Fruit fly (Drosophila melanogaster) whole organism, embryonic: ENCODE measurements around the gene rdhB.

ENCODE experiments used
- Antp ChIP-seq: fragments of 200-800 bp; sonication (Bioruptor generic); optimal IDR thresholded peaks from 3 replicates; lab custom pipeline; 2016; ENCODE audit warnings: missing biosample characterization, missing genetic modification characterization
- BEAF-32 ChIP-seq: fragments of 200-800 bp; sonication (Bioruptor generic); optimal IDR thresholded peaks from 3 replicates; lab custom pipeline; 2017; ENCODE audit warnings: missing biosample characterization, missing genetic modification characterization, mild to moderate bottlenecking, moderate library complexity, missing genetic modification reagents
- CG10147 ChIP-seq: fragments of 200-800 bp; sonication (Bioruptor generic); optimal IDR thresholded peaks from 2 replicates; lab custom pipeline; 2019; ENCODE audit warnings: missing biosample characterization, mild to moderate bottlenecking, missing genetic modification characterization, moderate library complexity
- CG10209 ChIP-seq: fragments of 200-800 bp; sonication (Bioruptor generic); optimal IDR thresholded peaks from 3 replicates; lab custom pipeline; 2017; ENCODE audit warnings: missing biosample characterization, mild to moderate bottlenecking, missing genetic modification characterization, missing genetic modification reagents
- CG10267 ChIP-seq: fragments of 200-800 bp; sonication (Bioruptor generic); optimal IDR thresholded peaks from 2 replicates; lab custom pipeline; 2018; ENCODE audit warnings: missing biosample characterization, mild to moderate bottlenecking, missing genetic modification characterization, moderate library complexity
- CG11560 ChIP-seq: fragments of 200-800 bp; sonication (Bioruptor generic); IDR thresholded peaks from 3 replicates; pipeline ENCODE4 v1.3.6; 2022; ENCODE audit warnings: missing biosample characterization, missing genetic modification characterization
- CG12391 ChIP-seq: fragments of 200-800 bp; sonication (Bioruptor generic); optimal IDR thresholded peaks from 3 replicates; lab custom pipeline; 2018; ENCODE audit warnings: missing biosample characterization, mild to moderate bottlenecking, missing genetic modification characterization, moderate library complexity
- CG13287 ChIP-seq: fragments of 200-800 bp; sonication (Bioruptor generic); IDR thresholded peaks from 2 replicates; pipeline ENCODE4 v1.3.6; 2022; ENCODE audit warnings: missing biosample characterization, missing genetic modification characterization; ENCODE audit not compliant: partially characterized antibody
- CG14014 ChIP-seq: fragments of 200-800 bp; sonication (Bioruptor generic); IDR thresholded peaks from 2 replicates; pipeline ENCODE4 v1.3.6; 2022; ENCODE audit warnings: missing biosample characterization, missing genetic modification characterization
- CG15269 ChIP-seq: fragments of 200-800 bp; sonication (Bioruptor generic); optimal IDR thresholded peaks from 2 replicates; lab custom pipeline; 2018; ENCODE audit warnings: missing biosample characterization, mild to moderate bottlenecking, missing genetic modification characterization, moderate library complexity
- CG16815 ChIP-seq: fragments of 200-800 bp; sonication (Bioruptor generic); optimal IDR thresholded peaks from 3 replicates; lab custom pipeline; 2017; ENCODE audit warnings: missing biosample characterization, mild to moderate bottlenecking, missing genetic modification characterization
- CG17802 ChIP-seq: fragments of 200-800 bp; sonication (Bioruptor generic); optimal IDR thresholded peaks from 2 replicates; lab custom pipeline; 2018; ENCODE audit warnings: missing biosample characterization, mild to moderate bottlenecking, missing genetic modification characterization, moderate library complexity
- CG2678 ChIP-seq: fragments of 200-800 bp; sonication (Bioruptor generic); optimal IDR thresholded peaks from 3 replicates; lab custom pipeline; 2019; ENCODE audit warnings: missing biosample characterization, mild to moderate bottlenecking, missing genetic modification characterization, moderate library complexity
- CG31441 ChIP-seq: fragments of 200-800 bp; sonication (Bioruptor generic); IDR thresholded peaks from 2 replicates; pipeline ENCODE4 v1.3.6; 2022; ENCODE audit warnings: missing biosample characterization, missing genetic modification characterization
- CG32532 ChIP-seq: fragments of 200-800 bp; sonication (Bioruptor generic); IDR thresholded peaks from 2 replicates; pipeline ENCODE4 v1.3.6; 2022; ENCODE audit warnings: missing biosample characterization, missing genetic modification characterization
- CG33557 ChIP-seq: fragments of 200-800 bp; sonication (Bioruptor generic); optimal IDR thresholded peaks from 2 replicates; lab custom pipeline; 2019; ENCODE audit warnings: missing biosample characterization, mild to moderate bottlenecking, missing genetic modification characterization, moderate library complexity
- CG3407 ChIP-seq: fragments of 200-800 bp; sonication (Bioruptor generic); optimal IDR thresholded peaks from 2 replicates; lab custom pipeline; 2018; ENCODE audit warnings: missing biosample characterization, mild to moderate bottlenecking, missing genetic modification characterization
- CG3726 ChIP-seq: fragments of 200-800 bp; sonication (Bioruptor generic); IDR thresholded peaks from 3 replicates; pipeline ENCODE4, ENCODE4 v1.3.6; 2022; ENCODE audit warnings: missing biosample characterization, missing genetic modification characterization
- CG4617 ChIP-seq: fragments of 200-800 bp; sonication (Bioruptor generic); optimal IDR thresholded peaks from 3 replicates; lab custom pipeline; 2016; ENCODE audit warnings: missing biosample characterization, missing genetic modification characterization, borderline replicate concordance
- CG4854 ChIP-seq: fragments of 200-800 bp; sonication (Bioruptor generic); optimal IDR thresholded peaks from 2 replicates; lab custom pipeline; 2016; ENCODE audit warnings: missing biosample characterization, missing genetic modification characterization, inconsistent platforms
- CG7372 ChIP-seq: fragments of 200-800 bp; sonication (Bioruptor generic); IDR thresholded peaks from 2 replicates; pipeline ENCODE4 v1.3.6; 2022; ENCODE audit warnings: missing biosample characterization, missing genetic modification characterization
- CG8478 ChIP-seq: fragments of >200 bp; optimal IDR thresholded peaks from 2 replicates; lab custom pipeline; 2018
- Dll ChIP-seq: fragments of 200-800 bp; sonication (Bioruptor generic); IDR thresholded peaks from 4 replicates; pipeline ENCODE4 v1.3.6; 2022; ENCODE audit warnings: missing biosample characterization, missing genetic modification characterization; ENCODE audit not compliant: partially characterized antibody
- ERR ChIP-seq: fragments of 200-800 bp; sonication (Bioruptor generic); optimal IDR thresholded peaks from 2 replicates; lab custom pipeline; 2016; ENCODE audit warnings: missing biosample characterization, missing genetic modification characterization
- Fer2 ChIP-seq: fragments of 200-800 bp; sonication (Bioruptor generic); optimal IDR thresholded peaks from 2 replicates; lab custom pipeline; 2018; ENCODE audit warnings: missing biosample characterization, mild to moderate bottlenecking, missing genetic modification characterization, moderate library complexity
- Hr39 ChIP-seq: fragments of >200 bp; optimal IDR thresholded peaks from 2 replicates; lab custom pipeline; 2017
- Lim3 ChIP-seq: fragments of 200-800 bp; sonication (Bioruptor generic); IDR thresholded peaks from 2 replicates; pipeline ENCODE4 v1.3.6; 2022; ENCODE audit warnings: missing biosample characterization, missing genetic modification characterization
- MBD-R2 ChIP-seq: fragments of 200-800 bp; sonication (Bioruptor generic); IDR thresholded peaks from 2 replicates; pipeline ENCODE4 v1.3.6; 2022; ENCODE audit warnings: missing biosample characterization, missing genetic modification characterization
- Sox102F ChIP-seq: fragments of 200-800 bp; sonication (Bioruptor generic); optimal IDR thresholded peaks from 2 replicates; lab custom pipeline; 2018; ENCODE audit warnings: missing biosample characterization, mild to moderate bottlenecking, missing genetic modification characterization, moderate library complexity
- Ssrp ChIP-seq: fragments of 200-800 bp; sonication (Bioruptor generic); optimal IDR thresholded peaks from 2 replicates; lab custom pipeline; 2018; ENCODE audit warnings: missing biosample characterization, mild to moderate bottlenecking, missing genetic modification characterization, moderate library complexity
- Xbp1 ChIP-seq: fragments of 200-800 bp; sonication (Bioruptor generic); optimal IDR thresholded peaks from 3 replicates; lab custom pipeline; 2016; ENCODE audit warnings: missing biosample characterization, mild to moderate bottlenecking, missing genetic modification characterization
- YL-1 ChIP-seq: fragments of 200-800 bp; sonication (Bioruptor generic); optimal IDR thresholded peaks from 3 replicates; lab custom pipeline; 2017; ENCODE audit warnings: missing biosample characterization, mild to moderate bottlenecking, missing genetic modification characterization
- aop ChIP-seq: fragments of 200-800 bp; sonication (Bioruptor generic); IDR thresholded peaks from 2 replicates; pipeline ENCODE4 v1.3.6; 2022; ENCODE audit warnings: missing biosample characterization, missing genetic modification characterization
- bbx ChIP-seq: fragments of 200-800 bp; sonication (Bioruptor generic); IDR thresholded peaks from 2 replicates; pipeline ENCODE4 v1.3.6; 2022; ENCODE audit warnings: missing biosample characterization, missing genetic modification characterization; ENCODE audit not compliant: partially characterized antibody
- dmrt11E ChIP-seq: fragments of 200-800 bp; sonication (Bioruptor generic); optimal IDR thresholded peaks from 3 replicates; lab custom pipeline; 2018; ENCODE audit warnings: missing biosample characterization, mild to moderate bottlenecking, missing genetic modification characterization, moderate library complexity
- dysf ChIP-seq: fragments of 200-800 bp; sonication (Bioruptor generic); IDR thresholded peaks from 3 replicates; pipeline ENCODE4 v1.3.6; 2022; ENCODE audit warnings: missing biosample characterization, missing genetic modification characterization
- gfzf ChIP-seq: fragments of 200-800 bp; sonication (Bioruptor generic); optimal IDR thresholded peaks from 2 replicates; lab custom pipeline; 2016; ENCODE audit warnings: missing biosample characterization, mild to moderate bottlenecking, missing genetic modification characterization, moderate library complexity
- hkb ChIP-seq, 2 experiments: fragments of 200-800 bp in 1 of 2; fragments of >200 bp in 1 of 2; sonication (Bioruptor generic) in 1 of 2; IDR thresholded peaks in 1 of 2; optimal IDR thresholded peaks in 1 of 2; 2 replicates each; pipeline versions ENCODE4 v1.3.6 to Lab custom; 2017 to 2022; ENCODE audit warnings: missing biosample characterization in 1 of 2, missing genetic modification characterization in 1 of 2
- lbe ChIP-seq: fragments of 200-800 bp; sonication (Bioruptor generic); optimal IDR thresholded peaks from 2 replicates; lab custom pipeline; 2016; ENCODE audit warnings: missing biosample characterization, mild to moderate bottlenecking, missing genetic modification characterization
- mld ChIP-seq: fragments of 200-800 bp; sonication (Bioruptor generic); IDR thresholded peaks from 3 replicates; pipeline ENCODE4 v1.3.6; 2022; ENCODE audit warnings: missing biosample characterization, missing genetic modification characterization; ENCODE audit not compliant: partially characterized antibody
- nerfin-1 ChIP-seq: fragments of 200-800 bp; sonication (Bioruptor generic); optimal IDR thresholded peaks from 3 replicates; lab custom pipeline; 2019; ENCODE audit warnings: missing biosample characterization, mild to moderate bottlenecking, missing genetic modification characterization, moderate library complexity
- pita ChIP-seq: fragments of 200-800 bp; sonication (Bioruptor generic); optimal IDR thresholded peaks from 2 replicates; lab custom pipeline; 2017; ENCODE audit warnings: missing biosample characterization, mild to moderate bottlenecking, missing genetic modification characterization
- sd ChIP-seq: fragments of 200-800 bp; sonication (Bioruptor generic); optimal IDR thresholded peaks from 3 replicates; lab custom pipeline; 2018; ENCODE audit warnings: missing biosample characterization, mild to moderate bottlenecking, missing genetic modification characterization, moderate library complexity
- sr ChIP-seq: fragments of 200-800 bp; sonication (Bioruptor generic); IDR thresholded peaks from 3 replicates; pipeline ENCODE4 v1.3.6; 2022; ENCODE audit warnings: missing biosample characterization, missing genetic modification characterization
- tup ChIP-seq: fragments of 200-800 bp; sonication (Bioruptor generic); optimal IDR thresholded peaks from 2 replicates; lab custom pipeline; 2016; ENCODE audit warnings: missing biosample characterization, mild to moderate bottlenecking, missing genetic modification characterization, moderate library complexity
- vnd ChIP-seq: fragments of 200-800 bp; sonication (Bioruptor generic); IDR thresholded peaks from 3 replicates; pipeline ENCODE4 v1.3.6; 2022; ENCODE audit warnings: missing biosample characterization, missing genetic modification characterization; ENCODE audit not compliant: partially characterized antibody
- wdn ChIP-seq: fragments of 200-800 bp; sonication (Bioruptor generic); IDR thresholded peaks from 2 replicates; pipeline ENCODE4 v1.3.6; 2022; ENCODE audit warnings: missing biosample characterization, missing genetic modification characterization

The rdhB gene

DNA sequence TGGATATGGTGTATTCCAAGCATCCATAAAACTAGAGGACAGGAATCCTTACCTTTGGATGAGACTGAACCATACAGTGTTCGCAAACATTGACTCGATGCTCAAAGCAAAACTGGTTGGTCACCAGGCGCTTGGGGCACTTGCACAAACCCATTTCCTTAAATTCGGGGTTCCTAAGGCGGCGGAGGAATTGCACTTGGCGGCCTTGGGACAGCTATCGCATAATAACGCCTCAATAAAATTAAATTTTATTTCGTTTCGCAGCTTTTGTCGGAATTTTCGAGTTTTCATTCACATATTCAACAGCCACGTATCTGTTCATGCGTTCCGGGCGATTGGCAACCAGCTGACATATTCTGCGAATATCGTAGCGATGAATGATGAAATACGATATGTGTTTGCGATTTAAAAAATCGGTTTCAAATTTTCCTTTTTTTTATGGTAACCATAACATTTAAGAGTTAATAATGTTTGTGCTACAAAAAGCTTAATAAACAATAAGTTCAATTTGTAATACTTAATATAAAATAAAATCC is 14.2 kb downstream of the rdhB start, which contains the start of gene CG5382 (continued):
- TF ChIP-seq YL-1: peak; percentile 53
- TF ChIP-seq lbe (GFP tag; lab: Kevin White, UChicago): peak; percentile 18
- TF ChIP-seq Fer2 (tag; lab: Kevin White, UChicago): no peak
- TF ChIP-seq CG12391 (tag; lab: Kevin White, UChicago): no peak
- peak; percentile 74 for TF ChIP-seq CG4617 (GFP tag; lab: Kevin White, UChicago)
- 0 out of 4 replicates have a peak, but pooled peaks have one; percentile 26 for TF ChIP-seq Dll
- no peak for TF ChIP-seq CG2678 (tag; lab: Kevin White, UChicago)
- no peak for TF ChIP-seq CG3407
- no peak for TF ChIP-seq gfzf (GFP tag; lab: Kevin White, UChicago)
- TF ChIP-seq CG33557 (GFP tag; lab: Kevin White, UChicago): no peak
- TF ChIP-seq CG13287 (GFP tag; lab: Robert Waterston, UW): peak; percentile 38; the same call in 1 of the 2 replicates
- TF ChIP-seq CG31441 (GFP tag; lab: Robert Waterston, UW): no peak
- no peak for TF ChIP-seq wdn (GFP tag; lab: Robert Waterston, UW)
- no peak for TF ChIP-seq CG11560 (tag; lab: Robert Waterston, UW)
- no peak for TF ChIP-seq vnd (GFP tag; lab: Robert Waterston, UW)
- TF ChIP-seq sd (tag; lab: Kevin White, UChicago): peak; percentile 30
- no peak for TF ChIP-seq aop (GFP tag; lab: Robert Waterston, UW)
- TF ChIP-seq nerfin-1 (tag; lab: Kevin White, UChicago): peak; percentile 36
- no peak for TF ChIP-seq CG10209
- TF ChIP-seq BEAF-32: peak; percentile 42
- TF ChIP-seq CG17802 (tag; lab: Kevin White, UChicago): no peak
- no peak for TF ChIP-seq CG10267
- TF ChIP-seq CG16815 (GFP tag; lab: Kevin White, UChicago): no peak
- peak; percentile 57 for TF ChIP-seq Xbp1 (GFP tag; lab: Kevin White, UChicago)
- TF ChIP-seq pita (GFP tag; lab: Kevin White, UChicago): no peak
- TF ChIP-seq CG14014: no peak
- no peak for TF ChIP-seq dmrt11E (tag; lab: Kevin White, UChicago)
- no peak for TF ChIP-seq tup (GFP tag; lab: Kevin White, UChicago)
- TF ChIP-seq Ssrp (tag; lab: Kevin White, UChicago): no peak
- TF ChIP-seq CG15269 (tag; lab: Kevin White, UChicago): no peak

DNA sequence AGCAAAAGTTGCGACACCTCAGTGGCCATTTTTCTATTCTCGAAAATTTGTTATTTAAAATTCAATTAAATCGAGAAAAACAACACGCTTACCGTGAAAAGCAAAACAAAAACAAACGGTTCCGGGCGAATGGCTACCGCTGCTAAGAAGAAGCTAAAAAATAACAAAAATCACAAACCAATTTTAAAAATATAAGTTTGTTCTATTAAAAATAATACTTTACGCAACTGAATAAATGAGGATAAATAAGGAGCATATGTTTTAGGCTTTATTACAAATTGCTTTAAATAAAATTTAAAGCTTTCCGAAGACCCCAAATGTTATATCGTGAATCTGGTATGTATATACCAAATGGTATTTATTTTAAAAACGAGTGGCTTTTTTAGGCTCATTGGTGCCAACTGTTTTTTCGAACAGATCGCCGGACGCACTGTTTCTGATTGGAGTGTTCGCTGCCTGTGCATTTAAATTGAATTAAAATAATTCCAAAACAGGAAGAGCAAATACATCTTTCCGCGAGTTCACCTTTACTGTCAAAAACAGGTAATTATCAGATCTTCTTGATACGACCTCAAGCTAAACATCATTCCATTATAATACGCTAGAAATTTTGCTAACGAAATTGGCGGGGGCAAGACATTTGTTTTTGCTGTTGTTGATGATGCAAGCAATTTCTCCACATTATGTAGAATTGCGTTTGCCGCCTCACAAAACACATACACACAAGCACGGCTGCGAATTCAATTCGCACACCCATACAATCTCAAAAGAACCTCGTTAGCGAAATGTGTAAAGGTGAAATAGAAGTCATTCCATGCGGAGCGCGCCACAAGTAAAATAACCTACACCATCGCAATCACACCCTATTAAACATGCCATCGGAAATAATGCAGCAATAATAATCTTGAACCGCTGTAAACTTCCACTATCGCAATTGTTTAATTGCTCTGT is 15.9 kb downstream of the rdhB start, which contains the start of the genes Polr3F and PyK:
Polr3F (minus strand) TSS at position 248 of the 951 bp plus-strand sequence.
PyK (plus strand) TSS at position 411 of the 951 bp plus-strand sequence.
- TF ChIP-seq dysf (GFP tag; lab: Robert Waterston, UW) (no peak), ERR (GFP tag; lab: Kevin White, UChicago) (peak; percentile 93), mld (GFP tag; lab: Robert Waterston, UW) (0 out of 3 replicates have a peak, but pooled peaks have one; percentile 24), CG4854 (GFP tag; lab: Kevin White, UChicago) (peak; percentile 27), bbx (GFP tag; lab: Robert Waterston, UW) (no peak), CG10147 (GFP tag; lab: Kevin White, UChicago) (peak; percentile 14), MBD-R2 (GFP tag; lab: Robert Waterston, UW) (peak; percentile 71; the same call in 1 of the 2 replicates), sr (no peak), CG3726 (GFP tag; lab: Robert Waterston, UW) (no peak), CG13287 (GFP tag; lab: Robert Waterston, UW) (peak; percentile 50), CG7372 (GFP tag; lab: Robert Waterston, UW) (no peak), Lim3 (GFP tag; lab: Robert Waterston, UW) (no peak), Hr39 (lab: Kevin White, UChicago) (no peak), CG15269 (tag; lab: Kevin White, UChicago) (peak; percentile 52), Sox102F (peak; percentile 30), CG16815 (GFP tag; lab: Kevin White, UChicago) (no peak), hkb (optimal IDR thresholded peaks at IDR 0.05; lab: Kevin White, UChicago) (no peak), hkb (GFP tag; IDR thresholded peaks at IDR 0.05; lab: Robert Waterston, UW) (peak; percentile 28), CG8478 (no peak), Antp (no peak), CG32532 (GFP tag; lab: Robert Waterston, UW) (no peak)
